Worm (Caenorhabditis elegans): ENCODE data around the gene nspc-18.

DNA sequence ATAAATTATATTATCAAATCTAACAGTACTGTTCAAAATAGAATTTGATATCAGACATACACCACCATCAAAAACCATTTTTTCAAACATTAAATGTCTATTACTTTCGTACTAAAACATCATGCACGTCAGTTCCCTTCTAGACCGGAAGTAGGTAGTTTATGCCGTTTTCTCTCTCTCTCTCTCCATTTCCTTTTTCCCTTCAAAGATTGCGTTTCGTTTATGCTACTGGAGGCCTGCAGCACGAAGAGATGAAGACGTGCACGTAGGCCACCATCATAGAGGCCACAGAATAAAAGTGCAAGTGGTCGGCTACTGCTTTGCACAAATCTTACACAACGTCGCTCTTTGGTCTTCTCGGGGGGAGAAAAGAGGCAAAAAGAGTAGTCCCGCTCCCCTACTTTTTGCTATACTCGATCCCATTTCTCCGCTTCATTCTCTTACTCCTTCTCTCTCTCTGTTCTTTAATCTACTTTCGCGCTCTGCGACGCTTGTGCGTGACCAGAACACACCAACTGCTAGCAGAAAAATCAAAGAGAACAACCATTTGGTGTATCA lies 34.0 kb upstream of the nspc-18 start:
- TF ChIP-seq nhr-237 (tag; optimal IDR thresholded peaks at IDR 0.05) = peak; percentile 5
- peak; percentile 1 for TF ChIP-seq lsy-2 (tag; optimal IDR thresholded peaks at IDR 0.05)
- TF ChIP-seq sem-2 (GFP tag; optimal IDR thresholded peaks at IDR 0.05) = no peak
- TF ChIP-seq unc-39 (tag; optimal IDR thresholded peaks at IDR 0.05) = no peak
- TF ChIP-seq sptf-1 (tag; optimal IDR thresholded peaks at IDR 0.05) = no peak

Measured in whole organism, mixed stage, embryonic.